Fruit fly (Drosophila melanogaster): Measurements from ENCODE around the gene Gbeta13F.

Gbeta13F gene

dm6 chrX:15870777-15871757, 11.2 kb downstream of the Gbeta13F start (continued):
- TF ChIP-seq CG34224 (GFP tag; IDR thresholded peaks at IDR 0.05; ENCODE audit: partially characterized antibody) (no peak), oc (tag; optimal IDR thresholded peaks at IDR 0.05) (no peak)

dm6 chrX:15874437-15874836, 14.5 kb downstream of the Gbeta13F start:
- no peak for TF ChIP-seq Rx (GFP tag; IDR thresholded peaks at IDR 0.05)
- no peak for TF ChIP-seq CG4617 (GFP tag; optimal IDR thresholded peaks at IDR 0.05; ENCODE audit: borderline replicate concordance)
- no peak for TF ChIP-seq gsb (GFP tag; IDR thresholded peaks at IDR 0.05)
- no peak for TF ChIP-seq CG6765 (GFP tag; optimal IDR thresholded peaks at IDR 0.05)
- TF ChIP-seq ken (GFP tag; IDR thresholded peaks at IDR 0.05), result no peak
- TF ChIP-seq ash1 (GFP tag; optimal IDR thresholded peaks at IDR 0.05), result no peak
- TF ChIP-seq bsh (GFP tag; optimal IDR thresholded peaks at IDR 0.05), result no peak
- TF ChIP-seq sim (GFP tag; IDR thresholded peaks at IDR 0.05), result no peak
- no peak for TF ChIP-seq prd (optimal IDR thresholded peaks at IDR 0.05)
- no peak for TF ChIP-seq prd (GFP tag; IDR thresholded peaks at IDR 0.05)
- TF ChIP-seq Ptx1 (GFP tag; IDR thresholded peaks at IDR 0.05), result no peak
- no peak for TF ChIP-seq CG16863 (GFP tag; optimal IDR thresholded peaks at IDR 0.05)
- TF ChIP-seq bigmax (GFP tag; optimal IDR thresholded peaks at IDR 0.05), result no peak
- no peak for TF ChIP-seq CG13775 (GFP tag; optimal IDR thresholded peaks at IDR 0.05)
- no peak for TF ChIP-seq ewg (GFP tag; optimal IDR thresholded peaks at IDR 0.05)
- no peak for TF ChIP-seq abd-A (tag; optimal IDR thresholded peaks at IDR 0.05)
- TF ChIP-seq Rfx (GFP tag; IDR thresholded peaks at IDR 0.05), result no peak
- no peak for TF ChIP-seq cas (GFP tag; IDR thresholded peaks at IDR 0.05)
- TF ChIP-seq pfk (GFP tag; optimal IDR thresholded peaks at IDR 0.05), result no peak

dm6 chrX:15875569-15875968, 15.7 kb downstream of the Gbeta13F start:
- TF ChIP-seq Sox100B (GFP tag; optimal IDR thresholded peaks at IDR 0.05) (no peak), Elba2 (GFP tag; optimal IDR thresholded peaks at IDR 0.05) (peak; percentile 46), CG11696 (GFP tag; IDR thresholded peaks at IDR 0.05) (no peak), knrl (GFP tag; IDR thresholded peaks at IDR 0.05; ENCODE audit: partially characterized antibody) (no peak), CG6654 (GFP tag; optimal IDR thresholded peaks at IDR 0.05) (no peak), insv (GFP tag; optimal IDR thresholded peaks at IDR 0.05) (peak; percentile 91 to 99), CG8290 (GFP tag; optimal IDR thresholded peaks at IDR 0.05) (peak; percentile 51), CG8290 (tag; optimal IDR thresholded peaks at IDR 0.05) (peak in 1 of 2 experiments; percentile 32), CG15479 (GFP tag; optimal IDR thresholded peaks at IDR 0.05) (peak; percentile 19), zen (tag; optimal IDR thresholded peaks at IDR 0.05) (peak; percentile 70), yki (optimal IDR thresholded peaks at IDR 0.05) (no peak), Neu2 (GFP tag; optimal IDR thresholded peaks at IDR 0.05; ENCODE audit: borderline replicate concordance) (no peak), kah (GFP tag; optimal IDR thresholded peaks at IDR 0.05) (no peak), CG17912 (GFP tag; optimal IDR thresholded peaks at IDR 0.05) (no peak), CG10267 (tag; optimal IDR thresholded peaks at IDR 0.05) (peak; percentile 67)

All from whole organism, embryonic.